Worm (Caenorhabditis elegans) whole organism, L4 larva: ENCODE results near the gene F02E8.4.
A peak's percentile ranks its signal among the peaks of the same experiment; 100 is the strongest.

ENCODE experiments used
- D1046.2 ChIP-seq: fragments of 200-800 bp; sonication (Bioruptor generic); IDR thresholded peaks from 2 replicates; pipeline ENCODE4 v1.3.6; 2022; ENCODE audit warnings: missing genetic modification characterization, missing compliant biosample characterization
- F37D6.2 ChIP-seq: sonication (generic microtip); optimal IDR thresholded peaks from 2 replicates; lab custom pipeline; 2016; ENCODE audit warnings: mild to moderate bottlenecking, missing genetic modification characterization, missing compliant biosample characterization
- F49E8.2 ChIP-seq: sonication (generic microtip); optimal IDR thresholded peaks from 2 replicates; lab custom pipeline; 2016; ENCODE audit warnings: missing compliant biosample characterization, mild to moderate bottlenecking, missing genetic modification characterization, borderline replicate concordance
- Y48G9A.11 ChIP-seq: fragments of 200-800 bp; sonication (Bioruptor generic); IDR thresholded peaks from 2 replicates; pipeline ENCODE4 v1.3.6; 2022; ENCODE audit warnings: missing genetic modification reagents, missing genetic modification characterization, missing compliant biosample characterization
- aly-2 ChIP-seq: sonication (generic microtip); optimal IDR thresholded peaks from 2 replicates; lab custom pipeline; 2018; ENCODE audit warnings: missing biosample characterization, missing genetic modification characterization
- ceh-20 ChIP-seq: fragments of 200-800 bp; sonication (Bioruptor generic); IDR thresholded peaks from 2 replicates; pipeline ENCODE4 v1.3.6; 2022; ENCODE audit warnings: missing genetic modification reagents, missing genetic modification characterization, missing compliant biosample characterization
- ceh-28 ChIP-seq: fragments of 150-350 bp; optimal IDR thresholded peaks from 2 replicates; lab custom pipeline; 2014; ENCODE audit warnings: missing biosample characterization, missing genetic modification reagents, missing genetic modification characterization
- ceh-62 ChIP-seq: sonication (generic microtip); optimal IDR thresholded peaks from 2 replicates; lab custom pipeline; 2017; ENCODE audit warnings: missing biosample characterization, missing genetic modification characterization
- ceh-82 ChIP-seq: sonication (generic microtip); optimal IDR thresholded peaks from 2 replicates; lab custom pipeline; 2017; ENCODE audit warnings: missing biosample characterization, missing genetic modification characterization
- daf-16 ChIP-seq, 3 experiments: sonication (generic microtip); optimal IDR thresholded peaks; 2 replicates each; lab custom pipeline; 2016 to 2017; ENCODE audit warnings: missing genetic modification characterization in 3 of 3, missing genetic modification reagents in 3 of 3, mild to moderate bottlenecking in 2 of 3, missing compliant biosample characterization in 2 of 3, missing biosample characterization in 1 of 3, moderate library complexity in 1 of 3
- dmd-6 ChIP-seq: fragments of 200-800 bp; sonication (Bioruptor generic); IDR thresholded peaks from 2 replicates; pipeline ENCODE4 v1.3.6; 2022; ENCODE audit warnings: missing genetic modification reagents, missing genetic modification characterization, missing compliant biosample characterization
- dmd-9 ChIP-seq: fragments of 200-800 bp; sonication (Bioruptor generic); IDR thresholded peaks from 2 replicates; pipeline ENCODE4 v1.3.6; 2022; ENCODE audit warnings: missing genetic modification reagents, missing genetic modification characterization, missing compliant biosample characterization
- duxl-1 ChIP-seq: sonication (generic microtip); optimal IDR thresholded peaks from 2 replicates; lab custom pipeline; 2016; ENCODE audit warnings: mild to moderate bottlenecking, missing genetic modification characterization, moderate library complexity, missing compliant biosample characterization; ENCODE audit not compliant: poor library complexity
- dve-1 ChIP-seq: sonication (generic microtip); optimal IDR thresholded peaks from 2 replicates; lab custom pipeline; 2017; ENCODE audit warnings: antibody characterized with exemption, mild to moderate bottlenecking, missing genetic modification characterization, missing compliant biosample characterization; ENCODE audit not compliant: insufficient read depth
- gei-8 ChIP-seq: fragments of 200-800 bp; sonication (Bioruptor generic); optimal IDR thresholded peaks from 2 replicates; lab custom pipeline; 2018; ENCODE audit warnings: mild to moderate bottlenecking, missing genetic modification characterization, missing compliant biosample characterization
- hlh-11 ChIP-seq: fragments of 200-800 bp; sonication (Bioruptor generic); optimal IDR thresholded peaks from 2 replicates; lab custom pipeline; 2018; ENCODE audit warnings: mild to moderate bottlenecking, missing genetic modification characterization, missing compliant biosample characterization
- hlh-30 ChIP-seq: sonication (generic microtip); optimal IDR thresholded peaks from 2 replicates; lab custom pipeline; 2017; ENCODE audit warnings: antibody characterized with exemption, mild to moderate bottlenecking, missing genetic modification characterization, missing compliant biosample characterization; ENCODE audit not compliant: insufficient read depth
- hmg-1.1 ChIP-seq: fragments of 200-800 bp; sonication (Bioruptor generic); IDR thresholded peaks from 2 replicates; pipeline ENCODE4 v1.3.6; 2022; ENCODE audit warnings: missing genetic modification reagents, missing genetic modification characterization, missing compliant biosample characterization
- lin-1 ChIP-seq: fragments of 200-800 bp; sonication (Bioruptor generic); IDR thresholded peaks from 2 replicates; pipeline ENCODE4 v1.3.6; 2022; ENCODE audit warnings: missing genetic modification reagents, missing genetic modification characterization, missing compliant biosample characterization
- lsy-2 ChIP-seq, 2 experiments: fragments of 150-350 bp in 1 of 2; sonication (generic microtip) in 1 of 2; optimal IDR thresholded peaks; 2 replicates each; lab custom pipeline; 2014 to 2017; ENCODE audit warnings: missing biosample characterization in 2 of 2, missing genetic modification characterization in 2 of 2
- mdl-1 ChIP-seq, 2 experiments: fragments of 150-350 bp in 1 of 2; sonication (generic microtip) in 1 of 2; optimal IDR thresholded peaks; 2 replicates each; lab custom pipeline; 2014 to 2017; ENCODE audit warnings: missing biosample characterization in 2 of 2, missing genetic modification characterization in 2 of 2
- mes-2 ChIP-seq: sonication (generic microtip); optimal IDR thresholded peaks from 2 replicates; lab custom pipeline; 2016; ENCODE audit warnings: missing genotype, mild to moderate bottlenecking, missing genetic modification characterization, missing compliant biosample characterization; ENCODE audit not compliant: poor library complexity, severe bottlenecking
- mxl-3 ChIP-seq: fragments of 200-800 bp; sonication (Bioruptor generic); optimal IDR thresholded peaks from 2 replicates; lab custom pipeline; 2018; ENCODE audit warnings: mild to moderate bottlenecking, missing genetic modification characterization, missing compliant biosample characterization
- nhr-10 ChIP-seq: fragments of 150-350 bp; optimal IDR thresholded peaks from 2 replicates; lab custom pipeline; 2014; ENCODE audit warnings: missing biosample characterization, missing genetic modification characterization
- nhr-102 ChIP-seq: sonication (generic microtip); optimal IDR thresholded peaks from 2 replicates; lab custom pipeline; 2016; ENCODE audit warnings: mild to moderate bottlenecking, missing genetic modification characterization, moderate library complexity, missing compliant biosample characterization
- nhr-237 ChIP-seq: sonication (generic microtip); optimal IDR thresholded peaks from 2 replicates; lab custom pipeline; 2017; ENCODE audit warnings: missing biosample characterization, missing genetic modification characterization
- nhr-28 ChIP-seq: fragments of 150-350 bp; optimal IDR thresholded peaks from 2 replicates; lab custom pipeline; 2014; ENCODE audit warnings: missing biosample characterization, missing genetic modification characterization
- nhr-41 ChIP-seq: fragments of 200-800 bp; sonication (Bioruptor generic); IDR thresholded peaks from 2 replicates; pipeline ENCODE4 v1.3.6; 2022; ENCODE audit warnings: missing genetic modification reagents, missing genetic modification characterization, missing compliant biosample characterization
- nhr-6 ChIP-seq: fragments of 150-350 bp; optimal IDR thresholded peaks from 2 replicates; lab custom pipeline; 2014; ENCODE audit warnings: missing biosample characterization, missing genetic modification characterization
- nhr-77 ChIP-seq: fragments of 150-350 bp; optimal IDR thresholded peaks from 2 replicates; lab custom pipeline; 2014; ENCODE audit warnings: missing biosample characterization, missing genetic modification characterization
- pqm-1 ChIP-seq: sonication (generic microtip); optimal IDR thresholded peaks from 2 replicates; lab custom pipeline; 2017; ENCODE audit warnings: missing biosample characterization, missing genetic modification characterization
- rbr-2 ChIP-seq: sonication (generic microtip); optimal IDR thresholded peaks from 2 replicates; lab custom pipeline; 2016; ENCODE audit warnings: missing genotype, missing genetic modification characterization, missing compliant biosample characterization
- saeg-2 ChIP-seq: fragments of 200-800 bp; sonication (Bioruptor generic); IDR thresholded peaks from 2 replicates; pipeline ENCODE4 v1.3.6; 2022; ENCODE audit warnings: missing genetic modification reagents, missing genetic modification characterization, missing compliant biosample characterization
- sdz-12 ChIP-seq: fragments of 200-800 bp; sonication (Bioruptor generic); optimal IDR thresholded peaks from 2 replicates; lab custom pipeline; 2018; ENCODE audit warnings: mild to moderate bottlenecking, missing genetic modification characterization, missing compliant biosample characterization
- snpc-1.2 ChIP-seq: fragments of 200-800 bp; sonication (Bioruptor generic); IDR thresholded peaks from 2 replicates; pipeline ENCODE4 v1.3.6; 2022; ENCODE audit warnings: missing genetic modification reagents, missing genetic modification characterization, missing compliant biosample characterization
- zag-1 ChIP-seq: fragments of 150-350 bp; optimal IDR thresholded peaks from 2 replicates; lab custom pipeline; 2014; ENCODE audit warnings: missing biosample characterization, missing genetic modification characterization
- zfp-2 ChIP-seq: sonication (generic microtip); optimal IDR thresholded peaks from 2 replicates; lab custom pipeline; 2016; ENCODE audit warnings: mild to moderate bottlenecking, missing genetic modification characterization, missing compliant biosample characterization

F02E8.4 gene

ce11 chrX:4469297-4469816, 15.4 kb downstream of the F02E8.4 start, which contains the start of gene asb-2 (continued):
- TF ChIP-seq lsy-2 (tag; optimal IDR thresholded peaks at IDR 0.05; lab: Kevin White, UChicago) (peak in 1 of 2 experiments; percentile 90), mes-2 (tag; lab: Kevin White, UChicago) (peak; percentile 88), hlh-11 (peak; percentile 88), F37D6.2 (tag; lab: Kevin White, UChicago) (peak; percentile 44), nhr-237 (tag; lab: Kevin White, UChicago) (no peak), hmg-1.1 (GFP tag; lab: Robert Waterston, UW) (peak; percentile 72), ceh-28 (tag; lab: Kevin White, UChicago) (no peak), pqm-1 (tag; lab: Kevin White, UChicago) (peak; percentile 66), zag-1 (tag; lab: Kevin White, UChicago) (no peak), ceh-62 (tag; lab: Kevin White, UChicago) (no peak), saeg-2 (GFP tag; lab: Robert Waterston, UW) (no peak), zfp-2 (tag; lab: Kevin White, UChicago) (no peak), dmd-9 (no peak), mdl-1 (tag; optimal IDR thresholded peaks at IDR 0.05; lab: Kevin White, UChicago) (peak in 1 of 2 experiments; percentile 74), sdz-12 (GFP tag; lab: Kevin White, UChicago) (no peak), gei-8 (GFP tag; lab: Kevin White, UChicago) (no peak), F49E8.2 (tag; lab: Kevin White, UChicago) (no peak), nhr-77 (peak; percentile 79), D1046.2 (no peak), ceh-20 (GFP tag; lab: Robert Waterston, UW) (0 out of 2 replicates have a peak, but pooled peaks have one; percentile 39), ceh-82 (tag; lab: Kevin White, UChicago) (no peak), aly-2 (no peak), nhr-41 (no peak), nhr-102 (tag; lab: Kevin White, UChicago) (peak; percentile 66), duxl-1 (tag; lab: Kevin White, UChicago) (peak; percentile 4), hlh-30 (peak; percentile 86), nhr-6 (tag; lab: Kevin White, UChicago) (peak; percentile 96), dmd-6 (peak; percentile 72; the same call in 1 of the 2 replicates), lin-1 (GFP tag; lab: Robert Waterston, UW) (no peak)
- TF ChIP-seq, all 104 proteins: peak for 37

ce11 chrX:4478503-4478902, 24.6 kb downstream of the F02E8.4 start:
- peak; percentile 45 for TF ChIP-seq dve-1
- TF ChIP-seq pqm-1 (tag; lab: Kevin White, UChicago), result peak; percentile 83
- TF ChIP-seq nhr-77, result peak; percentile 22
- no peak for TF ChIP-seq rbr-2 (tag; lab: Kevin White, UChicago)
- no peak for TF ChIP-seq mes-2 (tag; lab: Kevin White, UChicago)
- TF ChIP-seq daf-16 (GFP tag; optimal IDR thresholded peaks at IDR 0.05; lab: Kevin White, UChicago), result no peak
- peak; percentile 38 for TF ChIP-seq daf-16 (tag; optimal IDR thresholded peaks at IDR 0.05; lab: Kevin White, UChicago)
- TF ChIP-seq dmd-6, result peak; percentile 60
- no peak for TF ChIP-seq lin-1 (GFP tag; lab: Robert Waterston, UW)
- TF ChIP-seq F49E8.2 (tag; lab: Kevin White, UChicago), result no peak
- peak; percentile 30 for TF ChIP-seq mxl-3 (GFP tag; lab: Kevin White, UChicago)
- no peak for TF ChIP-seq snpc-1.2 (GFP tag; lab: Robert Waterston, UW)
- no peak for TF ChIP-seq nhr-10
- TF ChIP-seq Y48G9A.11 (GFP tag; lab: Robert Waterston, UW), result no peak
- TF ChIP-seq nhr-28, result peak; percentile 41
- TF ChIP-seq hlh-11, result peak; percentile 33
